Worm (Caenorhabditis elegans) whole organism, late embryonic: ENCODE results near the gene D1005.2.

Experiments
- C38D4.7 ChIP-seq: fragments of 200-800 bp; sonication (Bioruptor generic); optimal IDR thresholded peaks from 2 replicates; lab custom pipeline; 2018; ENCODE audit warnings: mild to moderate bottlenecking, missing genetic modification characterization, moderate library complexity, missing compliant biosample characterization
- K09A11.1 ChIP-seq: sonication (generic microtip); optimal IDR thresholded peaks from 2 replicates; lab custom pipeline; 2017; ENCODE audit warnings: antibody characterized with exemption, mild to moderate bottlenecking, missing genetic modification characterization, missing compliant biosample characterization; ENCODE audit not compliant: insufficient read depth
- T23F11.4 ChIP-seq: fragments of 200-800 bp; sonication (Bioruptor generic); optimal IDR thresholded peaks from 2 replicates; lab custom pipeline; 2018; ENCODE audit warnings: mild to moderate bottlenecking, missing genetic modification characterization, missing compliant biosample characterization
- Y22D7AL.16 ChIP-seq: sonication (generic microtip); optimal IDR thresholded peaks from 2 replicates; lab custom pipeline; 2016; ENCODE audit warnings: missing genetic modification characterization, missing compliant biosample characterization
- ahr-1 ChIP-seq: sonication (generic microtip); optimal IDR thresholded peaks from 2 replicates; lab custom pipeline; 2016; ENCODE audit warnings: missing genetic modification characterization, missing compliant biosample characterization
- ceh-18 ChIP-seq: sonication (generic microtip); optimal IDR thresholded peaks from 2 replicates; lab custom pipeline; 2016; ENCODE audit warnings: missing genetic modification characterization, missing compliant biosample characterization
- ceh-2 ChIP-seq: sonication (generic microtip); optimal IDR thresholded peaks from 2 replicates; lab custom pipeline; 2016; ENCODE audit warnings: missing genotype, missing genetic modification characterization, missing compliant biosample characterization
- ceh-34 ChIP-seq: sonication (generic microtip); optimal IDR thresholded peaks from 2 replicates; lab custom pipeline; 2016; ENCODE audit warnings: mild to moderate bottlenecking, missing genetic modification characterization, missing compliant biosample characterization
- ceh-48 ChIP-seq: sonication (generic microtip); optimal IDR thresholded peaks from 2 replicates; lab custom pipeline; 2016; ENCODE audit warnings: missing genetic modification characterization, inconsistent platforms, missing compliant biosample characterization
- ceh-6 ChIP-seq: fragments of 200-800 bp; sonication (Bioruptor generic); optimal IDR thresholded peaks from 2 replicates; lab custom pipeline; 2018; ENCODE audit warnings: mild to moderate bottlenecking, missing genetic modification characterization, missing compliant biosample characterization
- ceh-9 ChIP-seq: sonication (generic microtip); optimal IDR thresholded peaks from 2 replicates; lab custom pipeline; 2016; ENCODE audit warnings: mild to moderate bottlenecking, missing genetic modification characterization, inconsistent platforms, missing compliant biosample characterization
- dmd-4 ChIP-seq: sonication (generic microtip); optimal IDR thresholded peaks from 2 replicates; lab custom pipeline; 2016; ENCODE audit warnings: borderline replicate concordance, missing genetic modification characterization, missing compliant biosample characterization
- dve-1 ChIP-seq: sonication (generic microtip); optimal IDR thresholded peaks from 2 replicates; lab custom pipeline; 2017; ENCODE audit warnings: antibody characterized with exemption, mild to moderate bottlenecking, missing genetic modification characterization, missing compliant biosample characterization
- elt-2 ChIP-seq: sonication (generic microtip); optimal IDR thresholded peaks from 2 replicates; lab custom pipeline; 2016; ENCODE audit warnings: missing genetic modification reagents, missing genetic modification characterization, missing compliant biosample characterization
- elt-4 ChIP-seq: sonication (generic microtip); optimal IDR thresholded peaks from 2 replicates; lab custom pipeline; 2016; ENCODE audit warnings: missing genetic modification characterization, missing compliant biosample characterization
- ets-4 ChIP-seq: sonication (generic microtip); optimal IDR thresholded peaks from 2 replicates; lab custom pipeline; 2016; ENCODE audit warnings: missing genetic modification characterization, missing compliant biosample characterization
- eyg-1 ChIP-seq: sonication (generic microtip); optimal IDR thresholded peaks from 2 replicates; lab custom pipeline; 2016; ENCODE audit warnings: missing genotype, missing genetic modification characterization, missing compliant biosample characterization
- fkh-10 ChIP-seq: fragments of 150-350 bp; optimal IDR thresholded peaks from 2 replicates; lab custom pipeline; 2014; ENCODE audit warnings: missing biosample characterization, missing genetic modification reagents, missing genetic modification characterization
- fkh-6 ChIP-seq: sonication (generic microtip); optimal IDR thresholded peaks from 2 replicates; lab custom pipeline; 2016; ENCODE audit warnings: missing genetic modification characterization, missing compliant biosample characterization
- gmeb-2 ChIP-seq: sonication (generic microtip); optimal IDR thresholded peaks from 2 replicates; lab custom pipeline; 2016; ENCODE audit warnings: missing genetic modification characterization, inconsistent platforms, missing compliant biosample characterization
- hlh-15 ChIP-seq: sonication (generic microtip); optimal IDR thresholded peaks from 2 replicates; lab custom pipeline; 2016; ENCODE audit warnings: missing genetic modification characterization, missing compliant biosample characterization
- hlh-8 ChIP-seq: sonication (generic microtip); optimal IDR thresholded peaks from 2 replicates; lab custom pipeline; 2016; ENCODE audit warnings: missing genotype, missing genetic modification characterization, missing compliant biosample characterization
- nhr-232 ChIP-seq: sonication (generic microtip); optimal IDR thresholded peaks from 2 replicates; lab custom pipeline; 2016; ENCODE audit warnings: missing genetic modification characterization, missing compliant biosample characterization
- odd-2 ChIP-seq: sonication (generic microtip); optimal IDR thresholded peaks from 2 replicates; lab custom pipeline; 2017; ENCODE audit warnings: antibody characterized with exemption, mild to moderate bottlenecking, missing genetic modification characterization, missing compliant biosample characterization
- pag-3 ChIP-seq: sonication (generic microtip); optimal IDR thresholded peaks from 2 replicates; lab custom pipeline; 2016; ENCODE audit warnings: missing compliant biosample characterization, missing genetic modification characterization, borderline replicate concordance
- pax-1 ChIP-seq: fragments of 150-350 bp; optimal IDR thresholded peaks from 2 replicates; lab custom pipeline; 2014; ENCODE audit warnings: missing biosample characterization, missing genetic modification characterization
- pha-2 ChIP-seq: sonication (generic microtip); optimal IDR thresholded peaks from 2 replicates; lab custom pipeline; 2017; ENCODE audit warnings: mild to moderate bottlenecking, missing genetic modification characterization, missing compliant biosample characterization
- pha-4 ChIP-seq: fragments of 150-350 bp; optimal IDR thresholded peaks from 2 replicates; lab custom pipeline; 2018; ENCODE audit warnings: missing biosample characterization, missing genetic modification reagents, missing genetic modification characterization
- ref-2 ChIP-seq: sonication (generic microtip); optimal IDR thresholded peaks from 2 replicates; lab custom pipeline; 2016; ENCODE audit warnings: missing genetic modification characterization, missing compliant biosample characterization
- sox-4 ChIP-seq: sonication (generic microtip); optimal IDR thresholded peaks from 2 replicates; lab custom pipeline; 2017; ENCODE audit warnings: mild to moderate bottlenecking, missing genetic modification characterization, inconsistent platforms, missing compliant biosample characterization
- syd-9 ChIP-seq: sonication (generic microtip); optimal IDR thresholded peaks from 2 replicates; lab custom pipeline; 2016; ENCODE audit warnings: mild to moderate bottlenecking, missing genetic modification characterization, moderate library complexity, missing compliant biosample characterization
- ttx-3 ChIP-seq: sonication (generic microtip); optimal IDR thresholded peaks from 2 replicates; lab custom pipeline; 2016; ENCODE audit warnings: missing genetic modification reagents, missing genetic modification characterization, missing compliant biosample characterization
- unc-55 ChIP-seq: sonication (generic microtip); optimal IDR thresholded peaks from 2 replicates; lab custom pipeline; 2017; ENCODE audit warnings: missing biosample characterization, missing genetic modification reagents, missing genetic modification characterization
- zip-5 ChIP-seq: sonication (generic microtip); optimal IDR thresholded peaks from 2 replicates; lab custom pipeline; 2016; ENCODE audit warnings: missing genetic modification characterization, missing compliant biosample characterization

The D1005.2 gene

DNA sequence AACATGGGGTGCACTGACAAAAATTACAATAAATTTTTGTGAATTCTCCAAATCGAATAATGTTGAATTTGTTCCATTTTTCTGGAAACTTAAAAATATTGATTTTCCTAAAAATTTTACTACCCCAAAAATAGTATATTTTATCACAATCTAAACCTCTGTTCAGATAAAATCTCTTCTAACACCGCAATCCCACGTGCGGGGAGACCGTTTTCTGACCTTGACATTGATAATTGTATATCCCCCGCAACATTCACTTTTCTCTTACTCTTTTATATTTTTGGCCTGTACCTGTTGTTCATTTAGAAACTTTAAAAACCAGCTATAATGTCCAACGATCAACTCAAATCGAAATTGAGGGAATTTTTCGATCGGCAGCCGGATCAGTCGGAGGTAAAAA lies at the start of gene D1005.2:
TSS of gene D1005.2 (plus strand) at position 230 of the 400 bp plus-strand sequence.
- TF ChIP-seq nhr-232 (no peak), pag-3 (tag; lab: Kevin White, UChicago) (no peak), elt-4 (tag; lab: Kevin White, UChicago) (no peak), odd-2 (tag; lab: Kevin White, UChicago) (no peak), eyg-1 (no peak), pax-1 (no peak), gmeb-2 (tag; lab: Kevin White, UChicago) (no peak), ahr-1 (no peak), fkh-6 (tag; lab: Kevin White, UChicago) (no peak), ttx-3 (tag; lab: Kevin White, UChicago) (no peak), Y22D7AL.16 (tag; lab: Kevin White, UChicago) (no peak), ceh-48 (tag; lab: Kevin White, UChicago) (no peak), unc-55 (GFP tag; lab: Kevin White, UChicago) (no peak), pha-4 (no peak), ceh-34 (no peak), ref-2 (tag; lab: Kevin White, UChicago) (no peak)

DNA sequence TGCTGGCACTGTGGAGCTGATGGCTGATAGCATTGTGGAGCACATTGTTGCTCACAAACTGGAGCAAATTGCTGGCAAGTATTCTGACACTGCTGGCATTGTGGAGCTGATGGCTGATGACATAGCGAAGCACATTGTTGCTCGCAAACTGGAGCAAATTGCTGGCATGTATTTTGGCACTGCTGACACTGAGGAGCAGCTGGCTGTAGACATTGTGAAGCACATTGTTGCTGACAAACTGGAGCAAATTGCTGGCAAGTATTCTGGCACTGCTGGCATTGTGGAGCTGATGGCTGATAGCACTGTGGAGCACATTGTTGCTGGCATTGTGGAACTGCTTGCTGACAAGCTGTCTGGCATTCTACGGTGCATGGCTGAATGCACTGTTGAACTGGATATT lies 49.6 kb upstream of the D1005.2 start:
- TF ChIP-seq hlh-15 (tag; lab: Kevin White, UChicago) (no peak), zip-5 (tag; lab: Kevin White, UChicago) (no peak), elt-2 (tag; lab: Kevin White, UChicago) (no peak), K09A11.1 (tag; lab: Kevin White, UChicago) (no peak), ceh-6 (GFP tag; lab: Kevin White, UChicago) (no peak), ceh-34 (no peak), pag-3 (tag; lab: Kevin White, UChicago) (no peak), pax-1 (no peak), syd-9 (tag; lab: Kevin White, UChicago) (no peak)

DNA sequence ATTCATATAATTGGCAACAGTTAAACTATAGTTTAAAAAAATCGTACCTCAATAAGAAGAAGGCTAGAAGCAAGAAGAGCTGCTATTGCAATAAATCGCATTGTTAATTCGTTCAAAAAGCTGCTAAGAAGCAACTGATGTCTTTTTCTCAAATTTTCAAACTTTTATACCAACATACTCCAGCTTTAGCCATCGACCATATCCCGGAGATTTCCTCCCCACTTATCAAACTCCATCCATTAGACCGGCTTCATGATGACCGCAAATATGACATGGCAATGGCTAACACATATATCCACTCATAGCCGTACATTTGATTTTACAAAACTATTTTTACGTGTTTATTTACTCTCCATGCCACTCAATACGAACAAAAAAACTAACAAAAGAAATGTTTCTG lies 48.3 kb upstream of the D1005.2 start, which contains the start of gene abu-2:
TSS of gene abu-2 (minus strand) at position 101 of the 400 bp plus-strand sequence.
- TF ChIP-seq fkh-6 (tag; lab: Kevin White, UChicago) (no peak), ceh-18 (tag; lab: Kevin White, UChicago) (no peak), K09A11.1 (tag; lab: Kevin White, UChicago) (no peak)

DNA sequence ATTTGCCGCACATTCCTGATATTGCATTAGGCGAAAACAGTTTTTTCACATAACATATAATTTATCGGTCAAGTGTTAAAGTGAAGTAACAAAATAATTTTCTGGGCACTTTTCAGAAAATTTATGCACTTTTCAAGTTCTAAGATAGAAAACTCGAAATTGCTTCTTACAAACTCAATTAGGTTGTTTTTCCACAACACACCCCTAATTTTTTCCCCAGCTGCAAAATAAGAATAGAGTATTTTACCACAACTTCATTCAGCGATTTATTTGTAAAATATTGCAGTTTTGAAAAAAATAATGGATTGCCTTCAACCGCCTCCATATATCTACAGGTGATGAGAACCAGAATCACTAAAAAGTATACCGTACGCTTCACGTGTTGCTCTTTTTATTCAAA lies 46.0 kb upstream of the D1005.2 start, which contains the start of gene srh-19:
TSS of gene srh-19 (plus strand) at position 301 of the 400 bp plus-strand sequence.
- TF ChIP-seq Y22D7AL.16 (tag; lab: Kevin White, UChicago) (no peak), C38D4.7 (GFP tag; lab: Kevin White, UChicago) (no peak), sox-4 (no peak), hlh-8 (tag; lab: Kevin White, UChicago) (no peak), dve-1 (tag; lab: Kevin White, UChicago) (no peak), pha-4 (no peak), ceh-9 (no peak), pha-2 (tag; lab: Kevin White, UChicago) (no peak), fkh-10 (GFP tag; lab: Kevin White, UChicago) (no peak), dmd-4 (tag; lab: Kevin White, UChicago) (no peak), ceh-2 (no peak)
- TF ChIP-seq, all 69 proteins: peak for 0

DNA sequence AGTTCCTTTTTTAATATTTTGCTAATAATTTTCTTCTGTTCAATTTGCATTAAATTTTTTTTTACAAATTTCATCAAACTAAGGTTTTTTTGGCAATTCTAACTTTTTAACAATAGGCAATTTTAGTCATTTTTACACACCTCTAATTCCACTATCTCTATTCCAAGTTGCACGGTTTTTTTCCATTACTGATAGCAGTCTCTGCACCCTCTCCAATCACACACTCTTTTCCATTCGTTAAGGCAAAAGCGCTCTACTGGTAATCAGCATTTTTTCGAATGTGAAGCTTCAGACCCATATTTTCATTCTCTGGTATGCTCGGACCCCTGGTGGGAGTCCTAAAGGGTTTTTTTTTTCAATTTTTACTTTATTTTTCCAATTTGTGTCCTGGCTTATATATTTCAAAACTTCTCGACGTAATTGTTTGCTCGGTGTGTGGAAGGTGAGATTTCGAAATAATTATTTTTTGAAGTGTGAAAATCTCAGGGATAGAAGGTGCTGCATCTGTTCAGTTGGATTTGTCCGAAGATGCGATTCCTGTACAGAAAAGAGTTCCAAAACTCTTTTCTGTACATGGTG lies 42.0 kb upstream of the D1005.2 start, which contains the start of the genes F19G12.4 and F19G12.8:
TSS of gene F19G12.4 (plus strand) at position 529 of the 579 bp plus-strand sequence.
TSS of gene F19G12.8 (plus strand) at position 545 of the 579 bp plus-strand sequence.
- no peak for TF ChIP-seq T23F11.4
- TF ChIP-seq ets-4 (tag; lab: Kevin White, UChicago), result no peak
